Fruit fly (Drosophila melanogaster) whole organism, embryonic: ENCODE data around the gene CG3630.
A peak's percentile ranks its signal among the peaks of the same experiment; 100 is the strongest.

Source experiments
- B-H1 ChIP-seq: fragments of 200-800 bp; sonication (Bioruptor generic); IDR thresholded peaks from 3 replicates; pipeline ENCODE4 v1.3.6; 2022; ENCODE audit warnings: missing biosample characterization, missing genetic modification characterization
- CG10366 ChIP-seq: fragments of 200-800 bp; sonication (Bioruptor generic); IDR thresholded peaks from 2 replicates; pipeline ENCODE4 v1.3.6; 2022; ENCODE audit warnings: missing biosample characterization, missing genetic modification characterization
- CG10462 ChIP-seq: fragments of 200-800 bp; sonication (Bioruptor generic); optimal IDR thresholded peaks from 2 replicates; lab custom pipeline; 2016; ENCODE audit warnings: missing biosample characterization, missing genetic modification characterization
- CG10654 ChIP-seq: fragments of 200-800 bp; sonication (Bioruptor generic); optimal IDR thresholded peaks from 2 replicates; lab custom pipeline; 2016; ENCODE audit warnings: missing biosample characterization, missing genetic modification characterization
- CG12219 ChIP-seq: fragments of 200-800 bp; sonication (Bioruptor generic); optimal IDR thresholded peaks from 3 replicates; lab custom pipeline; 2018; ENCODE audit warnings: missing biosample characterization, mild to moderate bottlenecking, missing genetic modification characterization
- CG13424 ChIP-seq: fragments of 200-800 bp; sonication (Bioruptor generic); optimal IDR thresholded peaks from 2 replicates; lab custom pipeline; 2019; ENCODE audit warnings: missing biosample characterization, mild to moderate bottlenecking, missing genetic modification characterization, moderate library complexity
- CG13775 ChIP-seq: fragments of 200-800 bp; sonication (Bioruptor generic); optimal IDR thresholded peaks from 3 replicates; lab custom pipeline; 2017; ENCODE audit warnings: missing biosample characterization, mild to moderate bottlenecking, missing genetic modification characterization
- CG13894 ChIP-seq: fragments of 200-800 bp; sonication (Bioruptor generic); optimal IDR thresholded peaks from 3 replicates; lab custom pipeline; 2018; ENCODE audit warnings: missing biosample characterization, mild to moderate bottlenecking, missing genetic modification characterization, moderate library complexity
- CG14014 ChIP-seq: fragments of 200-800 bp; sonication (Bioruptor generic); IDR thresholded peaks from 2 replicates; pipeline ENCODE4 v1.3.6; 2022; ENCODE audit warnings: missing biosample characterization, missing genetic modification characterization
- CG14050 ChIP-seq: fragments of 200-800 bp; sonication (Bioruptor generic); IDR thresholded peaks from 3 replicates; pipeline ENCODE4 v1.3.6; 2022; ENCODE audit warnings: missing biosample characterization, missing genetic modification characterization
- CG16779 ChIP-seq: fragments of 200-800 bp; sonication (Bioruptor generic); IDR thresholded peaks from 2 replicates; pipeline ENCODE4 v1.3.6; 2022; ENCODE audit warnings: missing biosample characterization, missing genetic modification characterization
- CG18764 ChIP-seq: fragments of 200-800 bp; sonication (Bioruptor generic); optimal IDR thresholded peaks from 3 replicates; lab custom pipeline; 2016; ENCODE audit warnings: missing biosample characterization, missing genetic modification characterization
- CG2120 ChIP-seq: fragments of 200-800 bp; sonication (Bioruptor generic); optimal IDR thresholded peaks from 3 replicates; lab custom pipeline; 2016; ENCODE audit warnings: missing biosample characterization, missing genetic modification characterization
- CG2678 ChIP-seq: fragments of 200-800 bp; sonication (Bioruptor generic); optimal IDR thresholded peaks from 3 replicates; lab custom pipeline; 2019; ENCODE audit warnings: missing biosample characterization, mild to moderate bottlenecking, missing genetic modification characterization, moderate library complexity
- CG2875 ChIP-seq: fragments of 200-800 bp; sonication (Bioruptor generic); optimal IDR thresholded peaks from 2 replicates; lab custom pipeline; 2017; ENCODE audit warnings: missing biosample characterization, mild to moderate bottlenecking, missing genetic modification characterization, missing genetic modification reagents
- CG3163 ChIP-seq: fragments of 200-800 bp; sonication (Bioruptor generic); optimal IDR thresholded peaks from 3 replicates; lab custom pipeline; 2016; ENCODE audit warnings: missing biosample characterization, missing genetic modification characterization
- CG34224 ChIP-seq: fragments of 200-800 bp; sonication (Bioruptor generic); IDR thresholded peaks from 3 replicates; pipeline ENCODE4 v1.3.6; 2022; ENCODE audit warnings: missing biosample characterization, missing genetic modification characterization; ENCODE audit not compliant: partially characterized antibody
- CG4820 ChIP-seq: fragments of 200-800 bp; sonication (Bioruptor generic); optimal IDR thresholded peaks from 3 replicates; lab custom pipeline; 2016; ENCODE audit warnings: missing biosample characterization, missing genetic modification characterization
- CG6689 ChIP-seq: fragments of 200-800 bp; sonication (Bioruptor generic); IDR thresholded peaks from 2 replicates; pipeline ENCODE4 v1.3.6; 2022; ENCODE audit warnings: missing biosample characterization, missing genetic modification characterization
- CG7271 ChIP-seq: fragments of 200-800 bp; sonication (Bioruptor generic); optimal IDR thresholded peaks from 2 replicates; lab custom pipeline; 2018; ENCODE audit warnings: missing biosample characterization, mild to moderate bottlenecking, missing genetic modification characterization, moderate library complexity
- Gug ChIP-seq: fragments of 200-800 bp; sonication (Bioruptor generic); IDR thresholded peaks from 4 replicates; pipeline ENCODE4 v1.3.6; 2022; ENCODE audit warnings: missing biosample characterization, missing genetic modification characterization
- Hey ChIP-seq: fragments of 200-800 bp; sonication (Bioruptor generic); optimal IDR thresholded peaks from 3 replicates; lab custom pipeline; 2018; ENCODE audit warnings: missing biosample characterization, mild to moderate bottlenecking, missing genetic modification characterization
- HmgZ ChIP-seq: fragments of 200-800 bp; sonication (Bioruptor generic); optimal IDR thresholded peaks from 2 replicates; lab custom pipeline; 2018; ENCODE audit warnings: missing biosample characterization, mild to moderate bottlenecking, missing genetic modification characterization
- Lhr ChIP-seq: fragments of 200-800 bp; sonication (Bioruptor generic); optimal IDR thresholded peaks from 3 replicates; lab custom pipeline; 2017; ENCODE audit warnings: mild to moderate bottlenecking, missing biosample characterization, missing genetic modification reagents, missing genetic modification characterization
- Lpt ChIP-seq: fragments of >200 bp; optimal IDR thresholded peaks from 2 replicates; lab custom pipeline; 2018; ENCODE audit warnings: missing biosample characterization, missing genetic modification characterization
- MTF-1 ChIP-seq: fragments of 200-800 bp; sonication (Bioruptor generic); optimal IDR thresholded peaks from 2 replicates; lab custom pipeline; 2018; ENCODE audit warnings: missing biosample characterization, mild to moderate bottlenecking, missing genetic modification characterization, borderline replicate concordance
- Trl ChIP-seq, 3 experiments: fragments of >200 bp in 2 of 3; fragments of 200-800 bp in 1 of 3; sonication (Bioruptor generic) in 1 of 3; optimal IDR thresholded peaks; 2 replicates in 1 of 3; 3 replicates in 2 of 3; lab custom pipeline; 2016 to 2017; ENCODE audit warnings: missing biosample characterization in 1 of 3, missing genetic modification characterization in 1 of 3
- Usf ChIP-seq: fragments of 200-800 bp; sonication (Bioruptor generic); optimal IDR thresholded peaks from 2 replicates; lab custom pipeline; 2017; ENCODE audit warnings: missing genotype, missing biosample characterization, missing genetic modification characterization
- amos ChIP-seq: fragments of 200-800 bp; sonication (Bioruptor generic); IDR thresholded peaks from 2 replicates; pipeline ENCODE4 v1.3.6; 2022; ENCODE audit warnings: missing biosample characterization, missing genetic modification characterization; ENCODE audit not compliant: partially characterized antibody
- ato ChIP-seq: fragments of 200-800 bp; sonication (Bioruptor generic); IDR thresholded peaks from 2 replicates; pipeline ENCODE4 v1.3.6; 2022; ENCODE audit warnings: missing biosample characterization, missing genetic modification characterization; ENCODE audit not compliant: partially characterized antibody
- bbx ChIP-seq: fragments of 200-800 bp; sonication (Bioruptor generic); IDR thresholded peaks from 2 replicates; pipeline ENCODE4 v1.3.6; 2022; ENCODE audit warnings: missing biosample characterization, missing genetic modification characterization; ENCODE audit not compliant: partially characterized antibody
- crol ChIP-seq: fragments of 200-800 bp; sonication (Bioruptor generic); IDR thresholded peaks from 2 replicates; pipeline ENCODE4 v1.3.6; 2022; ENCODE audit warnings: missing biosample characterization, missing genetic modification characterization
- dmrt11E ChIP-seq: fragments of 200-800 bp; sonication (Bioruptor generic); optimal IDR thresholded peaks from 3 replicates; lab custom pipeline; 2018; ENCODE audit warnings: missing biosample characterization, mild to moderate bottlenecking, missing genetic modification characterization, moderate library complexity
- ems ChIP-seq: fragments of 200-800 bp; sonication (Bioruptor generic); optimal IDR thresholded peaks from 3 replicates; lab custom pipeline; 2016; ENCODE audit warnings: missing biosample characterization, missing genetic modification characterization
- fru ChIP-seq: fragments of >200 bp; optimal IDR thresholded peaks from 2 replicates; lab custom pipeline; 2017
- gcm2 ChIP-seq: fragments of 200-800 bp; sonication (Bioruptor generic); optimal IDR thresholded peaks from 2 replicates; lab custom pipeline; 2016; ENCODE audit warnings: missing biosample characterization, missing genetic modification characterization
- grau ChIP-seq: fragments of 200-800 bp; optimal IDR thresholded peaks from 3 replicates; lab custom pipeline; 2019; ENCODE audit warnings: missing biosample characterization, mild to moderate bottlenecking, missing genetic modification characterization, moderate library complexity
- jigr1 ChIP-seq: fragments of 200-800 bp; sonication (Bioruptor generic); IDR thresholded peaks from 3 replicates; pipeline ENCODE4 v1.3.6; 2022; ENCODE audit warnings: missing biosample characterization, missing genetic modification characterization
- oc ChIP-seq: fragments of 200-800 bp; sonication (Bioruptor generic); optimal IDR thresholded peaks from 2 replicates; lab custom pipeline; 2018; ENCODE audit warnings: missing biosample characterization, mild to moderate bottlenecking, missing genetic modification characterization, moderate library complexity
- odd ChIP-seq: fragments of 200-800 bp; sonication (Bioruptor generic); optimal IDR thresholded peaks from 2 replicates; lab custom pipeline; 2017; ENCODE audit warnings: missing biosample characterization, mild to moderate bottlenecking, missing genetic modification characterization
- pho ChIP-seq: fragments of 200-800 bp; sonication (Bioruptor generic); optimal IDR thresholded peaks from 2 replicates; lab custom pipeline; 2016; ENCODE audit warnings: missing biosample characterization, missing genetic modification characterization
- phol ChIP-seq: fragments of 200-800 bp; sonication (Bioruptor generic); optimal IDR thresholded peaks from 3 replicates; lab custom pipeline; 2018; ENCODE audit warnings: missing biosample characterization, mild to moderate bottlenecking, missing genetic modification characterization, moderate library complexity
- slou ChIP-seq: fragments of 200-800 bp; sonication (Bioruptor generic); optimal IDR thresholded peaks from 3 replicates; lab custom pipeline; 2016; ENCODE audit warnings: missing biosample characterization, missing genetic modification characterization
- sqz ChIP-seq: fragments of 200-800 bp; sonication (Bioruptor generic); optimal IDR thresholded peaks from 3 replicates; lab custom pipeline; 2018; ENCODE audit warnings: missing biosample characterization, mild to moderate bottlenecking, missing genetic modification characterization
- sug ChIP-seq: fragments of 200-800 bp; optimal IDR thresholded peaks from 2 replicates; lab custom pipeline; 2019; ENCODE audit warnings: missing biosample characterization, mild to moderate bottlenecking, missing genetic modification characterization, moderate library complexity
- tap ChIP-seq: fragments of 200-800 bp; optimal IDR thresholded peaks from 3 replicates; lab custom pipeline; 2019; ENCODE audit warnings: missing biosample characterization, mild to moderate bottlenecking, missing genetic modification characterization, moderate library complexity
- tgo ChIP-seq: fragments of 200-800 bp; sonication (Bioruptor generic); IDR thresholded peaks from 3 replicates; pipeline ENCODE4 v1.3.6; 2022; ENCODE audit warnings: missing biosample characterization, missing genetic modification characterization
- tin ChIP-seq: fragments of 200-800 bp; sonication (Bioruptor generic); optimal IDR thresholded peaks from 3 replicates; lab custom pipeline; 2016; ENCODE audit warnings: missing biosample characterization, missing genetic modification characterization
- wek ChIP-seq: fragments of 200-800 bp; sonication (Bioruptor generic); optimal IDR thresholded peaks from 3 replicates; lab custom pipeline; 2018; ENCODE audit warnings: missing biosample characterization, mild to moderate bottlenecking, missing genetic modification characterization, moderate library complexity
- z ChIP-seq: fragments of 200-800 bp; sonication (Bioruptor generic); IDR thresholded peaks from 3 replicates; pipeline ENCODE4 v1.3.6; 2022; ENCODE audit warnings: missing biosample characterization, missing genetic modification characterization

The CG3630 gene

dm6 chrX:2208641-2209241 lies 46.7 kb downstream of the CG3630 start:
- TF ChIP-seq CG14050 (GFP tag; lab: Robert Waterston, UW) (no peak), amos (GFP tag; lab: Robert Waterston, UW) (no peak), jigr1 (GFP tag; lab: Robert Waterston, UW) (no peak), Gug (peak; percentile 31; the same call in 2 of the 4 replicates), CG13894 (no peak), CG16779 (GFP tag; lab: Robert Waterston, UW) (no peak), slou (no peak), CG2678 (tag; lab: Kevin White, UChicago) (peak; percentile 48), tap (tag; lab: Kevin White, UChicago) (no peak), grau (tag; lab: Kevin White, UChicago) (peak; percentile 16), odd (GFP tag; lab: Kevin White, UChicago) (no peak), CG6689 (GFP tag; lab: Robert Waterston, UW) (no peak), CG10654 (GFP tag; lab: Kevin White, UChicago) (no peak), CG2120 (GFP tag; lab: Kevin White, UChicago) (peak; percentile 23), MTF-1 (GFP tag; lab: Kevin White, UChicago) (no peak), Lhr (no peak), CG34224 (GFP tag; lab: Robert Waterston, UW) (no peak), tgo (peak; percentile 19; the same call in 1 of the 3 replicates), oc (no peak), CG10462 (GFP tag; lab: Kevin White, UChicago) (no peak), ato (no peak), CG3163 (GFP tag; lab: Kevin White, UChicago) (no peak), CG7271 (no peak), HmgZ (tag; lab: Kevin White, UChicago) (no peak), CG12219 (GFP tag; lab: Kevin White, UChicago) (no peak), ems (GFP tag; lab: Kevin White, UChicago) (no peak), sug (no peak), CG2875 (no peak), Usf (GFP tag; lab: Kevin White, UChicago) (no peak), bbx (GFP tag; lab: Robert Waterston, UW) (no peak), Trl (optimal IDR thresholded peaks at IDR 0.05; lab: Kevin White, UChicago) (no peak), Trl (GFP tag; optimal IDR thresholded peaks at IDR 0.05; lab: Kevin White, UChicago) (no peak), pho (GFP tag; lab: Kevin White, UChicago) (no peak), crol (GFP tag; lab: Robert Waterston, UW) (peak; percentile 91), CG4820 (GFP tag; lab: Kevin White, UChicago) (no peak), Hey (tag; lab: Kevin White, UChicago) (no peak), wek (GFP tag; lab: Kevin White, UChicago) (no peak), z (GFP tag; lab: Robert Waterston, UW) (no peak), fru (lab: Kevin White, UChicago) (no peak), Lpt (GFP tag; lab: Kevin White, UChicago) (no peak), sqz (GFP tag; lab: Kevin White, UChicago) (no peak), phol (tag; lab: Kevin White, UChicago) (peak; percentile 10), dmrt11E (no peak), B-H1 (no peak), gcm2 (GFP tag; lab: Kevin White, UChicago) (no peak), tin (GFP tag; lab: Kevin White, UChicago) (no peak), CG13775 (GFP tag; lab: Kevin White, UChicago) (no peak), CG10366 (GFP tag; lab: Robert Waterston, UW) (peak; percentile 20; the same call in 1 of the 2 replicates), CG13424 (peak; percentile 31), CG18764 (no peak), CG14014 (GFP tag; lab: Robert Waterston, UW) (0 out of 2 replicates have a peak, but pooled peaks have one; percentile 13)
